Worm (Caenorhabditis elegans): ENCODE measurements around the gene srbc-49.
A peak's percentile ranks its signal among the peaks of the same experiment; 100 is the strongest.

DNA sequence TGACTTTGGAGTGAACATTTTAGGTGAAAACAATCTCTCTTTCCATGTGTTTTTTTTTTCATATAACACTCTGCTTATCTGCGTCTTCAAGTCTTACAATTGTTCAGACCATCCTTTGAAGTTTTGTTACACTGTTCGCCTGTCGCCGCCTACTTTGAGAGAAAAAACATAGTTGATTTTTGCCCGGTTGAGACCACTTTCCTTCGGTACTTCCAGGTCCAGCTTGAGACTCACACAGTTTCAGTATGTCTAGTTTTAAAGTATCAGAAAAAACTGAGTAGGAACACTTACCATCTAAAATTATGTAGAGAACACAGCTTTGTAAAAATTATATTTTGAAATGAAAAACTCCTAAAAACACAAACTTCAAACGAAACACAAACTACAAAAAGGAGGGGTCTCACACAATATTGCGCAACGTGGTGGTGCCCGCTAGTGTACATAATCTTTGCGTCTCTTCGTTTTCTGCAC is 5.5 kb upstream of the srbc-49 start, which contains the start of the genes fbxa-69 and F54B8.4:
- TF ChIP-seq unc-62 (GFP tag; optimal IDR thresholded peaks at IDR 0.05 in 1 of 2) (no peak), unc-62 (tag; optimal IDR thresholded peaks at IDR 0.05) (no peak), ceh-82 (tag; optimal IDR thresholded peaks at IDR 0.05) (no peak), mxl-3 (GFP tag; optimal IDR thresholded peaks at IDR 0.05) (peak; percentile 31), zfp-2 (tag; optimal IDR thresholded peaks at IDR 0.05) (no peak), pha-4 (GFP tag; IDR thresholded peaks at IDR 0.05) (no peak), pha-4 (tag; optimal IDR thresholded peaks at IDR 0.05) (no peak), ztf-11 (tag; optimal IDR thresholded peaks at IDR 0.05) (no peak)
